Worm (Caenorhabditis elegans): ENCODE results near the gene fbxa-25.
"Not testable (repeated sequence)": the region's sequence is repeated elsewhere in the genome, so short reads cannot be mapped to it uniquely, and the experiment has no call there.

ce11 chrIII:1357973-1358372 is 8.7 kb upstream of the fbxa-25 start, which contains the start of gene Y82E9BR.8:
- not testable (repeated sequence) for TF ChIP-seq mel-28 (tag; optimal IDR thresholded peaks at IDR 0.05; ENCODE audit: borderline replicate concordance); nfya-1 (tag; optimal IDR thresholded peaks at IDR 0.05; ENCODE audit: borderline replicate concordance, insufficient read depth); him-1 (tag; optimal IDR thresholded peaks at IDR 0.05); zfh-2 (GFP tag; conservative IDR thresholded peaks at IDR 0.05); ztf-22 (GFP tag; optimal IDR thresholded peaks at IDR 0.05); Y53G8AR.9 (GFP tag; conservative IDR thresholded peaks at IDR 0.05); B0019.2 (GFP tag; conservative IDR thresholded peaks at IDR 0.05); dpl-1 (GFP tag; optimal IDR thresholded peaks at IDR 0.05); pha-4 (tag; optimal IDR thresholded peaks at IDR 0.05); unc-62 (GFP tag; optimal IDR thresholded peaks at IDR 0.05)
